Fruit fly (Drosophila melanogaster): ENCODE measurements around the gene hwt.

Gene hwt

DNA sequence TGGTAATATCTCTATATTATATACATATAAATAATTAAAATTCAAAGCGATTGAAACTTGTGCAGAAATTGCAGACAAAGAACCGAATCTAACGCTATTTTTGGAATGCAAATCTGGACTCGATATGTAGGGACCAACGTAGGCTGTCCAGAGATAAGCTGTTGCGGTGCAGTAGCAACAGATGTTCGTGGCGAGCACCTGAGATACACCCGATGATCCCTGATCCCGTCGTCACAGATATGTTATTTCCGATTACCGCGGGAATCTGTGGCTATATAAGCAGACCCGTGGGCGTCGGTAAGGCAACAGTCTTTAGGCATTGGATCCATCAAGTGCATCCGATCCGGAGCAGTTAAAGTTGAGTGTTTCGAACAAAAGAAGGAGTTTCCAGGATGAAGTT is 78.3 kb downstream of the hwt start, which contains the start of gene Lsp1alpha:
Gene Lsp1alpha, plus strand, starts transcription at position 301 of the 400 bp plus-strand sequence.
- TF ChIP-seq corto (GFP tag; optimal IDR thresholded peaks at IDR 0.05), result no peak
- no peak for TF ChIP-seq fd64A (GFP tag; optimal IDR thresholded peaks at IDR 0.05)

- TF ChIP-seq CG8359 (GFP tag; optimal IDR thresholded peaks at IDR 0.05; ENCODE audit: borderline replicate concordance) (peak; percentile 95), lmd (GFP tag; IDR thresholded peaks at IDR 0.05) (no peak), tll (GFP tag; optimal IDR thresholded peaks at IDR 0.05) (no peak), Med (GFP tag) (peak; percentile 44), sisA (GFP tag; IDR thresholded peaks at IDR 0.05) (no peak)
Observed at dm6 chrX:12487485-12487884, 80.8 kb downstream of the hwt start.

dm6 chrX:12486294-12487020 is 81.8 kb downstream of the hwt start, which contains the start of gene Cpr11A:
Gene Cpr11A (plus strand): TSS chrX:12486970.
- TF ChIP-seq Rx (GFP tag; IDR thresholded peaks at IDR 0.05) (no peak), Lhr (GFP tag; optimal IDR thresholded peaks at IDR 0.05) (no peak), abd-A (tag; optimal IDR thresholded peaks at IDR 0.05) (peak; percentile 51), MTF-1 (GFP tag; optimal IDR thresholded peaks at IDR 0.05; ENCODE audit: borderline replicate concordance) (no peak), CG15269 (tag; optimal IDR thresholded peaks at IDR 0.05) (no peak), B-H1 (GFP tag; IDR thresholded peaks at IDR 0.05) (no peak), chinmo (GFP tag; IDR thresholded peaks at IDR 0.05; ENCODE audit: partially characterized antibody) (peak; percentile 76; the same call in 1 of the 4 replicates), CG17912 (GFP tag; optimal IDR thresholded peaks at IDR 0.05) (no peak), CG12769 (tag; optimal IDR thresholded peaks at IDR 0.05) (peak; percentile 58), wdn (GFP tag; IDR thresholded peaks at IDR 0.05) (no peak), slou (GFP tag; optimal IDR thresholded peaks at IDR 0.05) (no peak), tin (GFP tag; optimal IDR thresholded peaks at IDR 0.05) (no peak), CG13894 (tag; optimal IDR thresholded peaks at IDR 0.05) (peak; percentile 22), CG5245 (GFP tag; optimal IDR thresholded peaks at IDR 0.05) (no peak), CG11695 (GFP tag; IDR thresholded peaks at IDR 0.05) (no peak), tna (GFP tag; IDR thresholded peaks at IDR 0.05; ENCODE audit: partially characterized antibody) (no peak), Dip2 (GFP tag; IDR thresholded peaks at IDR 0.05) (no peak), hb (GFP tag; IDR thresholded peaks at IDR 0.05; ENCODE audit: partially characterized antibody) (no peak), vvl (GFP tag; IDR thresholded peaks at IDR 0.05) (no peak), CG13775 (GFP tag; optimal IDR thresholded peaks at IDR 0.05) (no peak), CG6254 (GFP tag; optimal IDR thresholded peaks at IDR 0.05) (no peak), nom (GFP tag; optimal IDR thresholded peaks at IDR 0.05) (no peak), tll (GFP tag; optimal IDR thresholded peaks at IDR 0.05) (no peak), CG10654 (GFP tag; optimal IDR thresholded peaks at IDR 0.05) (no peak), ase (GFP tag; IDR thresholded peaks at IDR 0.05) (no peak), BtbVII (GFP tag; optimal IDR thresholded peaks at IDR 0.05) (no peak), CG10321 (GFP tag; IDR thresholded peaks at IDR 0.05) (no peak), PHDP (tag; optimal IDR thresholded peaks at IDR 0.05) (no peak), vfl (GFP tag; optimal IDR thresholded peaks at IDR 0.05) (no peak), Hr78 (GFP tag; optimal IDR thresholded peaks at IDR 0.05) (no peak), Mes4 (GFP tag; optimal IDR thresholded peaks at IDR 0.05) (no peak), gfzf (GFP tag; optimal IDR thresholded peaks at IDR 0.05) (no peak), Ravus (GFP tag; IDR thresholded peaks at IDR 0.05) (no peak), Adf1 (GFP tag; IDR thresholded peaks at IDR 0.05) (peak; percentile 46; the same call in 1 of the 2 replicates)
